Worm (Caenorhabditis elegans) whole organism, L1 larva: Measurements from ENCODE around the gene F13E9.5.

Source experiments
- C04F5.9 ChIP-seq: sonication (generic microtip); optimal IDR thresholded peaks from 2 replicates; lab custom pipeline; 2016; ENCODE audit warnings: missing genetic modification characterization, missing compliant biosample characterization
- C34B4.2 ChIP-seq: sonication (generic microtip); optimal IDR thresholded peaks from 2 replicates; lab custom pipeline; 2017; ENCODE audit warnings: mild to moderate bottlenecking, missing genetic modification characterization, missing compliant biosample characterization
- F16B12.6 ChIP-seq: fragments of 150-350 bp; optimal IDR thresholded peaks from 2 replicates; lab custom pipeline; 2014; ENCODE audit warnings: missing biosample characterization, missing genetic modification characterization
- Y116A8C.19 ChIP-seq: sonication (generic microtip); optimal IDR thresholded peaks from 2 replicates; lab custom pipeline; 2016; ENCODE audit warnings: missing compliant biosample characterization, missing genetic modification characterization, borderline replicate concordance
- aha-1 ChIP-seq: fragments of 150-350 bp; optimal IDR thresholded peaks from 2 replicates; lab custom pipeline; 2014; ENCODE audit warnings: missing biosample characterization, missing genetic modification characterization
- alr-1 ChIP-seq: fragments of 200-800 bp; sonication (Bioruptor generic); optimal IDR thresholded peaks from 2 replicates; lab custom pipeline; 2018; ENCODE audit warnings: borderline replicate concordance, mild to moderate bottlenecking, missing genetic modification characterization, missing compliant biosample characterization
- aly-2 ChIP-seq: fragments of 150-350 bp; optimal IDR thresholded peaks from 2 replicates; lab custom pipeline; 2014; ENCODE audit warnings: missing biosample characterization, missing genetic modification characterization
- ama-1 ChIP-seq: fragments of 150-350 bp; optimal IDR thresholded peaks from 2 replicates; lab custom pipeline; 2014
- blmp-1 ChIP-seq: fragments of 150-350 bp; optimal IDR thresholded peaks from 2 replicates; lab custom pipeline; 2014; ENCODE audit warnings: missing biosample characterization, missing genetic modification characterization
- ceh-8 ChIP-seq: fragments of 200-800 bp; sonication (Bioruptor generic); optimal IDR thresholded peaks from 2 replicates; lab custom pipeline; 2018; ENCODE audit warnings: mild to moderate bottlenecking, missing genetic modification characterization, moderate library complexity, missing compliant biosample characterization
- ceh-88 ChIP-seq: fragments of 200-800 bp; sonication (Bioruptor generic); IDR thresholded peaks from 2 replicates; pipeline ENCODE4 v1.3.6; 2022; ENCODE audit warnings: missing genetic modification characterization, missing compliant biosample characterization
- ceh-90 ChIP-seq: sonication (generic microtip); optimal IDR thresholded peaks from 2 replicates; lab custom pipeline; 2016; ENCODE audit warnings: missing genetic modification characterization, missing compliant biosample characterization
- dpl-1 ChIP-seq, 3 experiments: fragments of 150-350 bp in 2 of 3; sonication (generic microtip) in 1 of 3; optimal IDR thresholded peaks; 2 replicates each; lab custom pipeline; 2014 to 2017; ENCODE audit warnings: missing biosample characterization in 3 of 3, missing genetic modification characterization in 3 of 3, missing genetic modification reagents in 3 of 3
- efl-1 ChIP-seq, 4 experiments: fragments of 150-350 bp; optimal IDR thresholded peaks in 3 of 4; peaks in 1 of 4; 1 replicate in 1 of 4; 2 replicates in 3 of 4; lab custom pipeline; 2014; ENCODE audit warnings: missing biosample characterization in 2 of 4, missing genetic modification characterization in 2 of 4, missing genetic modification reagents in 2 of 4
- efl-3 ChIP-seq: fragments of 200-800 bp; sonication (Bioruptor generic); optimal IDR thresholded peaks from 2 replicates; lab custom pipeline; 2018; ENCODE audit warnings: mild to moderate bottlenecking, missing genetic modification characterization, missing compliant biosample characterization
- egl-13 ChIP-seq: sonication (generic microtip); optimal IDR thresholded peaks from 2 replicates; lab custom pipeline; 2016; ENCODE audit warnings: missing genotype, missing genetic modification reagents, missing genetic modification characterization, missing compliant biosample characterization
- elt-2 ChIP-seq: sonication (generic microtip); optimal IDR thresholded peaks from 2 replicates; lab custom pipeline; 2016; ENCODE audit warnings: missing genetic modification characterization, mild to moderate bottlenecking, inconsistent platforms, missing compliant biosample characterization, missing genetic modification reagents
- elt-3 ChIP-seq, 6 experiments: fragments of 150-350 bp in 1 of 6; sonication (generic microtip); optimal IDR thresholded peaks; 2 replicates each; lab custom pipeline; 2017 to 2018; ENCODE audit warnings: missing biosample characterization in 6 of 6, missing genetic modification characterization in 6 of 6, inconsistent platforms in 1 of 6
- fkh-10 ChIP-seq: sonication (generic microtip); optimal IDR thresholded peaks from 2 replicates; lab custom pipeline; 2017; ENCODE audit warnings: missing biosample characterization, missing genetic modification reagents, missing genetic modification characterization
- fkh-8 ChIP-seq: sonication (generic microtip); optimal IDR thresholded peaks from 2 replicates; lab custom pipeline; 2016; ENCODE audit warnings: mild to moderate bottlenecking, missing genetic modification characterization, missing compliant biosample characterization
- fos-1 ChIP-seq: fragments of 150-350 bp; optimal IDR thresholded peaks from 2 replicates; lab custom pipeline; 2014; ENCODE audit warnings: missing biosample characterization, missing genetic modification characterization
- grh-1 ChIP-seq: fragments of 200-800 bp; sonication (Bioruptor generic); IDR thresholded peaks from 2 replicates; pipeline ENCODE4 v1.3.6; 2022; ENCODE audit warnings: missing genetic modification reagents, missing genetic modification characterization, missing compliant biosample characterization
- irx-1 ChIP-seq: sonication (generic microtip); optimal IDR thresholded peaks from 2 replicates; lab custom pipeline; 2016; ENCODE audit warnings: missing genetic modification characterization, missing compliant biosample characterization
- isw-1 ChIP-seq: fragments of 200-800 bp; sonication (Bioruptor generic); IDR thresholded peaks from 2 replicates; pipeline ENCODE4 v1.3.6; 2022; ENCODE audit warnings: missing genetic modification characterization, missing compliant biosample characterization
- jun-1 ChIP-seq: fragments of 150-350 bp; optimal IDR thresholded peaks from 2 replicates; lab custom pipeline; 2014; ENCODE audit warnings: missing biosample characterization, missing genetic modification reagents, missing genetic modification characterization
- lin-13 ChIP-seq: fragments of 150-350 bp; optimal IDR thresholded peaks from 2 replicates; lab custom pipeline; 2014; ENCODE audit warnings: missing biosample characterization, missing genetic modification reagents, missing genetic modification characterization
- lin-39 ChIP-seq: fragments of 150-350 bp; optimal IDR thresholded peaks from 2 replicates; lab custom pipeline; 2014; ENCODE audit warnings: missing biosample characterization, missing genetic modification reagents, missing genetic modification characterization
- lir-3 ChIP-seq: sonication (generic microtip); optimal IDR thresholded peaks from 2 replicates; lab custom pipeline; 2016; ENCODE audit warnings: mild to moderate bottlenecking, missing genetic modification characterization, moderate library complexity, missing compliant biosample characterization; ENCODE audit not compliant: poor library complexity
- lsy-2 ChIP-seq, 2 experiments: fragments of 150-350 bp; optimal IDR thresholded peaks; 2 replicates each; lab custom pipeline; 2014; ENCODE audit warnings: missing biosample characterization in 2 of 2, missing genetic modification characterization in 2 of 2
- mdl-1 ChIP-seq, 2 experiments: fragments of 150-350 bp; optimal IDR thresholded peaks; 2 replicates each; lab custom pipeline; 2014 to 2017; ENCODE audit warnings: missing biosample characterization in 2 of 2, missing genetic modification characterization in 2 of 2, inconsistent platforms in 1 of 2
- mep-1 ChIP-seq: fragments of 150-350 bp; optimal IDR thresholded peaks from 2 replicates; lab custom pipeline; 2014; ENCODE audit warnings: missing biosample characterization, missing genetic modification characterization
- nhr-19 ChIP-seq: fragments of 200-800 bp; sonication (Bioruptor generic); conservative IDR thresholded peaks from 2 replicates; pipeline ENCODE4 v1.3.6; 2022; ENCODE audit warnings: missing genetic modification characterization, missing compliant biosample characterization
- nhr-20 ChIP-seq: sonication (generic microtip); optimal IDR thresholded peaks from 2 replicates; lab custom pipeline; 2016; ENCODE audit warnings: mild to moderate bottlenecking, missing genetic modification characterization, missing compliant biosample characterization
- nhr-237 ChIP-seq: fragments of 150-350 bp; optimal IDR thresholded peaks from 2 replicates; lab custom pipeline; 2014; ENCODE audit warnings: missing biosample characterization, missing genetic modification characterization
- nhr-71 ChIP-seq: sonication (generic microtip); optimal IDR thresholded peaks from 2 replicates; lab custom pipeline; 2016; ENCODE audit warnings: mild to moderate bottlenecking, missing genetic modification characterization, moderate library complexity, missing compliant biosample characterization
- nhr-77 ChIP-seq: fragments of 150-350 bp; optimal IDR thresholded peaks from 2 replicates; lab custom pipeline; 2014; ENCODE audit warnings: missing biosample characterization, missing genetic modification characterization
- nhr-84 ChIP-seq: sonication (generic microtip); optimal IDR thresholded peaks from 2 replicates; lab custom pipeline; 2017; ENCODE audit warnings: missing biosample characterization, missing genetic modification characterization
- nhr-85 ChIP-seq: sonication (generic microtip); peaks from one replicate; lab custom pipeline; 2016; ENCODE audit warnings: missing genetic modification characterization, inconsistent platforms, missing compliant biosample characterization
- pag-3 ChIP-seq: sonication (generic microtip); optimal IDR thresholded peaks from 2 replicates; lab custom pipeline; 2017; ENCODE audit warnings: missing genetic modification characterization, mild to moderate bottlenecking, missing compliant biosample characterization, antibody characterized with exemption, borderline replicate concordance; ENCODE audit not compliant: insufficient read depth
- pqm-1 ChIP-seq: sonication (generic microtip); optimal IDR thresholded peaks from 3 replicates; lab custom pipeline; 2017; ENCODE audit warnings: missing biosample characterization, missing genetic modification characterization
- rnt-1 ChIP-seq: sonication (generic microtip); optimal IDR thresholded peaks from 2 replicates; lab custom pipeline; 2016; ENCODE audit warnings: mild to moderate bottlenecking, missing genetic modification characterization, moderate library complexity, missing compliant biosample characterization
- skn-1 ChIP-seq: fragments of 150-350 bp; optimal IDR thresholded peaks from 2 replicates; lab custom pipeline; 2014; ENCODE audit warnings: missing biosample characterization, missing genetic modification characterization
- snpc-4 ChIP-seq: fragments of 150-350 bp; optimal IDR thresholded peaks from 2 replicates; lab custom pipeline; 2014; ENCODE audit warnings: missing biosample characterization, missing genetic modification characterization
- sox-4 ChIP-seq: sonication (generic microtip); optimal IDR thresholded peaks from 2 replicates; lab custom pipeline; 2016; ENCODE audit warnings: missing genetic modification characterization, missing compliant biosample characterization
- swsn-7 ChIP-seq: sonication (generic microtip); optimal IDR thresholded peaks from 2 replicates; lab custom pipeline; 2016; ENCODE audit warnings: missing genetic modification characterization, missing compliant biosample characterization
- tbx-2 ChIP-seq: sonication (generic microtip); optimal IDR thresholded peaks from 2 replicates; lab custom pipeline; 2016; ENCODE audit warnings: missing genetic modification characterization, missing compliant biosample characterization
- unc-30 ChIP-seq: sonication (generic microtip); optimal IDR thresholded peaks from 2 replicates; lab custom pipeline; 2017; ENCODE audit warnings: missing biosample characterization, missing genetic modification characterization
- unc-86 ChIP-seq: sonication (generic microtip); optimal IDR thresholded peaks from 2 replicates; lab custom pipeline; 2016; ENCODE audit warnings: missing genetic modification characterization, missing compliant biosample characterization
- unc-98 ChIP-seq: fragments of 200-800 bp; sonication (Bioruptor generic); IDR thresholded peaks from 2 replicates; pipeline ENCODE4 v1.3.6; 2022; ENCODE audit warnings: missing genetic modification characterization, missing compliant biosample characterization
- xbp-1 ChIP-seq: sonication (generic microtip); optimal IDR thresholded peaks from 2 replicates; lab custom pipeline; 2016; ENCODE audit warnings: missing genetic modification characterization, missing compliant biosample characterization
- zag-1 ChIP-seq: fragments of 150-350 bp; optimal IDR thresholded peaks from 2 replicates; lab custom pipeline; 2014; ENCODE audit warnings: missing biosample characterization, missing genetic modification characterization
- ztf-4 ChIP-seq: fragments of 150-350 bp; optimal IDR thresholded peaks from 2 replicates; lab custom pipeline; 2014; ENCODE audit warnings: missing biosample characterization, missing genetic modification characterization

F13E9.5 gene

ce11 chrIV:10918877-10919560, 34.9 kb upstream of the F13E9.5 start:
- TF ChIP-seq sox-4 (tag; lab: Kevin White, UChicago) (no peak), mep-1 (tag; lab: Kevin White, UChicago) (peak; percentile 81), ceh-90 (tag; lab: Kevin White, UChicago) (no peak), unc-30 (tag; lab: Kevin White, UChicago) (no peak), blmp-1 (tag; lab: Kevin White, UChicago) (peak; percentile 19), fos-1 (peak; percentile 48), nhr-237 (tag; lab: Kevin White, UChicago) (peak; percentile 49), F16B12.6 (tag; lab: Kevin White, UChicago) (no peak), snpc-4 (tag; lab: Kevin White, UChicago) (peak; percentile 58), nhr-84 (tag; lab: Kevin White, UChicago) (no peak), C34B4.2 (tag; lab: Kevin White, UChicago) (no peak), nhr-20 (tag; lab: Kevin White, UChicago) (peak; percentile 92), zag-1 (no peak), lin-39 (tag; lab: Kevin White, UChicago) (peak; percentile 10), C04F5.9 (tag; lab: Kevin White, UChicago) (no peak), rnt-1 (tag; lab: Kevin White, UChicago) (peak; percentile 70), fkh-10 (peak; percentile 5), tbx-2 (peak; percentile 87), efl-3 (no peak), fkh-8 (tag; lab: Kevin White, UChicago) (peak; percentile 84), mdl-1 (tag; optimal IDR thresholded peaks at IDR 0.05; lab: Kevin White, UChicago) (peak in 1 of 2 experiments; percentile 93), alr-1 (tag; lab: Kevin White, UChicago) (no peak), Y116A8C.19 (tag; lab: Kevin White, UChicago) (no peak), ama-1 (lab: Kevin White, UChicago) (no peak), pag-3 (tag; lab: Kevin White, UChicago) (peak; percentile 22), ceh-88 (GFP tag; lab: Robert Waterston, UW) (peak; percentile 46; the same call in 1 of the 2 replicates), egl-13 (tag; lab: Kevin White, UChicago) (no peak), lsy-2 (tag; optimal IDR thresholded peaks at IDR 0.05; lab: Kevin White, UChicago) (peak; percentile 70 to 82), efl-1 (optimal IDR thresholded peaks at IDR 0.05; lab: Kevin White, UChicago) (peak; percentile 78 to 88), efl-1 (GFP tag; optimal IDR thresholded peaks at IDR 0.05 in 1 of 2; lab: Kevin White, UChicago) (peak; percentile 60 to 93), ceh-8 (GFP tag; lab: Kevin White, UChicago) (peak; percentile 63), skn-1 (peak; percentile 60), nhr-85 (tag; lab: Kevin White, UChicago) (peak; percentile 91), swsn-7 (tag; lab: Kevin White, UChicago) (peak; percentile 85), nhr-19 (peak; percentile 82), elt-2 (tag; lab: Kevin White, UChicago) (peak; percentile 57), lin-13 (GFP tag; lab: Kevin White, UChicago) (peak; percentile 74), unc-98 (no peak), nhr-77 (tag; lab: Kevin White, UChicago) (peak; percentile 75), lir-3 (no peak), xbp-1 (peak; percentile 83), nhr-71 (tag; lab: Kevin White, UChicago) (peak; percentile 91), ztf-4 (tag; lab: Kevin White, UChicago) (peak; percentile 21), jun-1 (tag; lab: Kevin White, UChicago) (peak; percentile 45), dpl-1 (GFP tag; optimal IDR thresholded peaks at IDR 0.05; lab: Kevin White, UChicago) (peak; percentile 47 to 64 (median 54)), elt-3 (tag; optimal IDR thresholded peaks at IDR 0.05; lab: Kevin White, UChicago) (peak in 1 of 6 experiments; percentile 57), aha-1 (tag; lab: Kevin White, UChicago) (peak; percentile 48), unc-86 (tag; lab: Kevin White, UChicago) (peak; percentile 75), irx-1 (peak; percentile 72), grh-1 (GFP tag; lab: Robert Waterston, UW) (peak; percentile 40; the same call in 1 of the 2 replicates), aly-2 (tag; lab: Kevin White, UChicago) (no peak), isw-1 (GFP tag; lab: Robert Waterston, UW) (peak; percentile 62), pqm-1 (tag; lab: Kevin White, UChicago) (no peak)
